Worm (Caenorhabditis elegans) whole organism, L2 larva: ENCODE data around the gene F59B2.8.

Source experiments
- R02D3.7 ChIP-seq: fragments of 150-350 bp; optimal IDR thresholded peaks from 2 replicates; lab custom pipeline; 2014; ENCODE audit warnings: missing biosample characterization, missing genetic modification characterization
- alr-1 ChIP-seq: fragments of 150-350 bp; optimal IDR thresholded peaks from 2 replicates; lab custom pipeline; 2014; ENCODE audit warnings: missing biosample characterization, missing genetic modification characterization
- ama-1 ChIP-seq: fragments of 150-350 bp; optimal IDR thresholded peaks from 2 replicates; lab custom pipeline; 2018; ENCODE audit warnings: inconsistent platforms
- mab-5 ChIP-seq: fragments of 150-350 bp; optimal IDR thresholded peaks from 2 replicates; lab custom pipeline; 2014; ENCODE audit warnings: missing biosample characterization, missing genetic modification characterization
- mdl-1 ChIP-seq, 2 experiments: fragments of 150-350 bp in 1 of 2; sonication (generic microtip) in 1 of 2; optimal IDR thresholded peaks; 2 replicates each; lab custom pipeline; 2017; ENCODE audit warnings: missing biosample characterization in 2 of 2, missing genetic modification characterization in 2 of 2
- nhr-12 ChIP-seq: fragments of 150-350 bp; optimal IDR thresholded peaks from 2 replicates; lab custom pipeline; 2014; ENCODE audit warnings: missing biosample characterization, missing genetic modification characterization
- snpc-4 ChIP-seq: fragments of 150-350 bp; optimal IDR thresholded peaks from 2 replicates; lab custom pipeline; 2014; ENCODE audit warnings: missing biosample characterization, missing genetic modification characterization
- unc-55 ChIP-seq: fragments of 150-350 bp; sonication (generic microtip); optimal IDR thresholded peaks from 3 replicates; lab custom pipeline; 2014; ENCODE audit warnings: missing biosample characterization, missing genetic modification reagents, missing genetic modification characterization
- unc-62 ChIP-seq: fragments of 150-350 bp; optimal IDR thresholded peaks from 2 replicates; lab custom pipeline; 2014; ENCODE audit warnings: missing biosample characterization, missing genetic modification reagents, missing genetic modification characterization
- ztf-4 ChIP-seq: fragments of 150-350 bp; optimal IDR thresholded peaks from 2 replicates; lab custom pipeline; 2014; ENCODE audit warnings: missing biosample characterization, missing genetic modification characterization

ce11 chrIII:8998884-8999283 is 11.1 kb downstream of the F59B2.8 start:
- no peak for TF ChIP-seq nhr-12 (tag; lab: Kevin White, UChicago)
- no peak for TF ChIP-seq snpc-4 (tag; lab: Kevin White, UChicago)
- TF ChIP-seq R02D3.7: no peak
- TF ChIP-seq unc-62 (GFP tag; lab: Kevin White, UChicago): no peak
- no peak for TF ChIP-seq ztf-4 (tag; lab: Kevin White, UChicago)
- TF ChIP-seq mdl-1 (tag; optimal IDR thresholded peaks at IDR 0.05; lab: Kevin White, UChicago): no peak
- TF ChIP-seq ama-1 (lab: Kevin White, UChicago): no peak
- no peak for TF ChIP-seq unc-55 (GFP tag; lab: Kevin White, UChicago)
- no peak for TF ChIP-seq alr-1 (tag; lab: Kevin White, UChicago)
- TF ChIP-seq mab-5 (tag; lab: Kevin White, UChicago): no peak
